Worm (Caenorhabditis elegans) whole organism, young adult: Measurements from ENCODE around the gene clc-20.

Source experiments
- B0336.3 ChIP-seq: fragments of 200-800 bp; sonication (Bioruptor generic); IDR thresholded peaks from 2 replicates; pipeline ENCODE4 v1.3.6; 2022; ENCODE audit warnings: missing genetic modification characterization, missing compliant biosample characterization
- F10E7.11 ChIP-seq: sonication (generic microtip); optimal IDR thresholded peaks from 2 replicates; lab custom pipeline; 2017; ENCODE audit warnings: mild to moderate bottlenecking, missing genetic modification characterization, moderate library complexity, missing compliant biosample characterization
- F22D6.2 ChIP-seq: sonication (generic microtip); optimal IDR thresholded peaks from 2 replicates; lab custom pipeline; 2016; ENCODE audit warnings: mild to moderate bottlenecking, missing genetic modification characterization, missing compliant biosample characterization
- F23B12.7 ChIP-seq: sonication (generic microtip); optimal IDR thresholded peaks from 2 replicates; lab custom pipeline; 2017; ENCODE audit warnings: missing genetic modification characterization, mild to moderate bottlenecking, missing compliant biosample characterization, antibody characterized with exemption, moderate library complexity; ENCODE audit not compliant: insufficient read depth
- F33H1.4 ChIP-seq: fragments of 200-800 bp; sonication (Bioruptor generic); IDR thresholded peaks from 2 replicates; pipeline ENCODE4 v1.3.6; 2022; ENCODE audit warnings: missing genetic modification reagents, missing genetic modification characterization, missing compliant biosample characterization
- F39B2.1 ChIP-seq: fragments of 200-800 bp; sonication (Bioruptor generic); IDR thresholded peaks from 2 replicates; pipeline ENCODE4 v1.3.6; 2022; ENCODE audit warnings: missing genetic modification reagents, missing genetic modification characterization, missing compliant biosample characterization
- F57C9.4 ChIP-seq: sonication (generic microtip); optimal IDR thresholded peaks from 2 replicates; lab custom pipeline; 2017; ENCODE audit warnings: mild to moderate bottlenecking, missing genetic modification characterization, missing compliant biosample characterization
- T07F8.4 ChIP-seq: sonication (generic microtip); optimal IDR thresholded peaks from 2 replicates; lab custom pipeline; 2016; ENCODE audit warnings: mild to moderate bottlenecking, missing genetic modification characterization, moderate library complexity, missing compliant biosample characterization
- Y56A3A.18 ChIP-seq: fragments of 200-800 bp; sonication (Bioruptor generic); IDR thresholded peaks from 2 replicates; pipeline ENCODE4 v1.3.6; 2022; ENCODE audit warnings: missing genetic modification reagents, missing genetic modification characterization, missing compliant biosample characterization
- Y67H2A.10 ChIP-seq: fragments of 200-800 bp; sonication (Bioruptor generic); conservative IDR thresholded peaks from 2 replicates; pipeline ENCODE4 v1.3.6; 2022; ENCODE audit warnings: missing genetic modification reagents, missing genetic modification characterization, missing compliant biosample characterization
- akir-1 ChIP-seq: fragments of 200-800 bp; sonication (Bioruptor generic); optimal IDR thresholded peaks from 2 replicates; lab custom pipeline; 2018; ENCODE audit warnings: mild to moderate bottlenecking, missing genetic modification characterization, moderate library complexity, missing compliant biosample characterization
- ama-1 ChIP-seq, 3 experiments: fragments of 150-350 bp in 1 of 3; sonication (generic microtip) in 2 of 3; optimal IDR thresholded peaks; 2 replicates each; lab custom pipeline; 2014 to 2018; ENCODE audit warnings: missing biosample characterization in 2 of 3, missing genetic modification characterization in 2 of 3, missing genetic modification reagents in 2 of 3
- aptf-3 ChIP-seq: fragments of 200-800 bp; sonication (Bioruptor generic); IDR thresholded peaks from 2 replicates; pipeline ENCODE4 v1.3.6; 2022; ENCODE audit warnings: missing genetic modification characterization, missing compliant biosample characterization
- dox-1 ChIP-seq: fragments of 200-800 bp; sonication (Bioruptor generic); IDR thresholded peaks from 2 replicates; pipeline ENCODE4 v1.3.6; 2022; ENCODE audit warnings: missing genetic modification reagents, missing genetic modification characterization, missing compliant biosample characterization
- dpff-1 ChIP-seq: sonication (generic microtip); optimal IDR thresholded peaks from 2 replicates; lab custom pipeline; 2017; ENCODE audit warnings: mild to moderate bottlenecking, missing genetic modification characterization, missing compliant biosample characterization
- efl-1 ChIP-seq: fragments of 150-350 bp; optimal IDR thresholded peaks from 2 replicates; lab custom pipeline; 2014; ENCODE audit warnings: missing biosample characterization, missing genetic modification reagents, missing genetic modification characterization
- egl-44 ChIP-seq: fragments of 200-800 bp; sonication (Bioruptor generic); IDR thresholded peaks from 2 replicates; pipeline ENCODE4 v1.3.6; 2022; ENCODE audit warnings: missing genetic modification reagents, missing genetic modification characterization, missing compliant biosample characterization
- ekl-4 ChIP-seq: fragments of 200-800 bp; sonication (Bioruptor generic); IDR thresholded peaks from 2 replicates; pipeline ENCODE4 v1.3.6; 2022; ENCODE audit warnings: missing genetic modification reagents, missing genetic modification characterization, missing compliant biosample characterization
- gei-17 ChIP-seq: fragments of 200-800 bp; sonication (Bioruptor generic); optimal IDR thresholded peaks from 2 replicates; lab custom pipeline; 2018; ENCODE audit warnings: mild to moderate bottlenecking, missing genetic modification characterization, missing compliant biosample characterization
- him-1 ChIP-seq: sonication (generic microtip); optimal IDR thresholded peaks from 2 replicates; lab custom pipeline; 2016; ENCODE audit warnings: missing genotype, missing genetic modification reagents, missing genetic modification characterization, missing compliant biosample characterization
- hmg-1.2 ChIP-seq: fragments of 200-800 bp; sonication (Bioruptor generic); IDR thresholded peaks from 2 replicates; pipeline ENCODE4 v1.3.6; 2022; ENCODE audit warnings: missing genetic modification reagents, missing genetic modification characterization, missing compliant biosample characterization
- hmg-20 ChIP-seq: fragments of 200-800 bp; sonication (Bioruptor generic); IDR thresholded peaks from 2 replicates; pipeline ENCODE4 v1.3.6; 2022; ENCODE audit warnings: missing genetic modification reagents, missing genetic modification characterization, missing compliant biosample characterization
- hrde-1 ChIP-seq: sonication (generic microtip); optimal IDR thresholded peaks from 2 replicates; lab custom pipeline; 2016; ENCODE audit warnings: missing genetic modification characterization, mild to moderate bottlenecking, missing compliant biosample characterization, moderate library complexity, missing genotype, missing genetic modification reagents, borderline replicate concordance
- lag-1 ChIP-seq: fragments of 200-800 bp; sonication (Bioruptor generic); IDR thresholded peaks from 2 replicates; pipeline ENCODE4 v1.3.6; 2022; ENCODE audit warnings: missing genetic modification reagents, missing genetic modification characterization, missing compliant biosample characterization
- let-526 ChIP-seq: fragments of 200-800 bp; sonication (Bioruptor generic); IDR thresholded peaks from 2 replicates; pipeline ENCODE4 v1.3.6; 2022; ENCODE audit warnings: missing genetic modification reagents, missing genetic modification characterization, missing compliant biosample characterization
- lin-26 ChIP-seq: fragments of 200-800 bp; sonication (Bioruptor generic); IDR thresholded peaks from 2 replicates; pipeline ENCODE4 v1.3.6; 2022; ENCODE audit warnings: missing genetic modification reagents, missing genetic modification characterization, missing compliant biosample characterization
- lin-40 ChIP-seq: sonication (generic microtip); optimal IDR thresholded peaks from 2 replicates; lab custom pipeline; 2016; ENCODE audit warnings: missing genetic modification characterization, mild to moderate bottlenecking, missing compliant biosample characterization, missing genotype, missing genetic modification reagents
- lir-1 ChIP-seq: fragments of 200-800 bp; sonication (Bioruptor generic); conservative IDR thresholded peaks from 2 replicates; pipeline ENCODE4 v1.3.6; 2022; ENCODE audit warnings: missing genetic modification reagents, missing genetic modification characterization, missing compliant biosample characterization
- madf-6 ChIP-seq: fragments of 200-800 bp; sonication (Bioruptor generic); IDR thresholded peaks from 2 replicates; pipeline ENCODE4 v1.3.6; 2022; ENCODE audit warnings: missing genetic modification reagents, missing genetic modification characterization, missing compliant biosample characterization
- madf-8 ChIP-seq: fragments of 200-800 bp; sonication (Bioruptor generic); conservative IDR thresholded peaks from 2 replicates; pipeline ENCODE4 v1.3.6; 2022; ENCODE audit warnings: missing genetic modification reagents, missing genetic modification characterization, missing compliant biosample characterization
- mel-28 ChIP-seq: sonication (generic microtip); optimal IDR thresholded peaks from 2 replicates; lab custom pipeline; 2016; ENCODE audit warnings: borderline replicate concordance, mild to moderate bottlenecking, missing genetic modification characterization, missing compliant biosample characterization
- mxl-1 ChIP-seq: sonication (generic microtip); optimal IDR thresholded peaks from 2 replicates; lab custom pipeline; 2016; ENCODE audit warnings: missing genetic modification characterization, missing compliant biosample characterization
- nfya-2 ChIP-seq: fragments of 200-800 bp; sonication (Bioruptor generic); IDR thresholded peaks from 2 replicates; pipeline ENCODE4 v1.3.6; 2022; ENCODE audit warnings: missing genetic modification reagents, missing genetic modification characterization, missing compliant biosample characterization
- nfyb-1 ChIP-seq: fragments of 200-800 bp; sonication (Bioruptor generic); IDR thresholded peaks from 2 replicates; pipeline ENCODE4 v1.3.6; 2022; ENCODE audit warnings: missing genetic modification reagents, missing genetic modification characterization, missing compliant biosample characterization
- nhr-120 ChIP-seq: fragments of 200-800 bp; sonication (Bioruptor generic); IDR thresholded peaks from 2 replicates; pipeline ENCODE4 v1.3.6; 2022; ENCODE audit warnings: missing genetic modification characterization, missing compliant biosample characterization
- nhr-80 ChIP-seq: sonication (generic microtip); optimal IDR thresholded peaks from 2 replicates; lab custom pipeline; 2016; ENCODE audit warnings: missing genetic modification characterization, missing compliant biosample characterization
- nhr-90 ChIP-seq: sonication (generic microtip); optimal IDR thresholded peaks from 2 replicates; lab custom pipeline; 2016; ENCODE audit warnings: missing genotype, mild to moderate bottlenecking, missing genetic modification characterization, missing compliant biosample characterization
- rcor-1 ChIP-seq: fragments of 200-800 bp; sonication (Bioruptor generic); IDR thresholded peaks from 2 replicates; pipeline ENCODE4 v1.3.6; 2022; ENCODE audit warnings: missing genetic modification reagents, missing genetic modification characterization, missing compliant biosample characterization
- snpc-1.1 ChIP-seq: sonication (generic microtip); optimal IDR thresholded peaks from 2 replicates; lab custom pipeline; 2017; ENCODE audit warnings: missing genetic modification characterization, mild to moderate bottlenecking, missing compliant biosample characterization, antibody characterized with exemption, moderate library complexity, missing genotype, missing genetic modification reagents; ENCODE audit not compliant: insufficient read depth
- snpc-4 ChIP-seq, 5 experiments: fragments of 150-350 bp in 1 of 5; sonication (generic microtip) in 4 of 5; optimal IDR thresholded peaks; 2 replicates each; lab custom pipeline; 2014 to 2018; ENCODE audit warnings: missing genetic modification characterization in 5 of 5, missing biosample characterization in 3 of 5, antibody characterized with exemption in 2 of 5, mild to moderate bottlenecking in 2 of 5, missing compliant biosample characterization in 2 of 5, missing genotype in 2 of 5, moderate library complexity in 2 of 5, missing genetic modification reagents in 1 of 5
- somi-1 ChIP-seq: fragments of 200-800 bp; sonication (Bioruptor generic); optimal IDR thresholded peaks from 2 replicates; lab custom pipeline; 2018; ENCODE audit warnings: mild to moderate bottlenecking, missing genetic modification characterization, missing compliant biosample characterization
- unc-130 ChIP-seq: sonication (generic microtip); optimal IDR thresholded peaks from 2 replicates; lab custom pipeline; 2016; ENCODE audit warnings: missing genetic modification reagents, missing genetic modification characterization, missing compliant biosample characterization
- unc-62 ChIP-seq: fragments of 150-350 bp; optimal IDR thresholded peaks from 2 replicates; lab custom pipeline; 2014; ENCODE audit warnings: missing biosample characterization, missing genetic modification reagents, missing genetic modification characterization
- xnd-1 ChIP-seq: sonication (generic microtip); optimal IDR thresholded peaks from 2 replicates; lab custom pipeline; 2016; ENCODE audit warnings: missing genotype, missing genetic modification reagents, missing genetic modification characterization, missing compliant biosample characterization
- ztf-3 ChIP-seq: fragments of 200-800 bp; sonication (Bioruptor generic); optimal IDR thresholded peaks from 2 replicates; lab custom pipeline; 2018; ENCODE audit warnings: mild to moderate bottlenecking, missing genetic modification characterization, missing compliant biosample characterization

The clc-20 gene

DNA sequence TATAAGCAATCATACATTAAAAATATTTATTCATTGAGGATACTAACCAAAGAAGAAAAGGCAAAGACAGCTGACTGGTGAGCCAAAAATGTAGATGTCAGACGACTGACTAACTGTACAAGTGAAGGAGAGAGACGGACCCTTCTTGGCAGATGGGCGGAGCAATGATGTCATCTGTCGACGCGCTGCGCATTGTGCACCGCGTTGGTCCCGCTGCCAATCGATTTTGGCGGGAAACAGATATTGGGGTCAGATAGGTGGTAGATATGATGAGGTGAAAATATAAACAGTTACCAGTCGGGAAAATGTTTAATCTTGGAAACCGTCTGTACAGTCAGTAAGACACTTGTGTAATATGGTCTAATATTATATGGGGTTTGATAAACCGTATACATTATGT, 2.5 kb upstream of the clc-20 start, which contains the start of gene T24C4.2:
Gene T24C4.2, minus strand, starts transcription at position 101 of the 400 bp plus-strand sequence.
- TF ChIP-seq him-1 (tag; lab: Kevin White, UChicago), result no peak
- no peak for TF ChIP-seq rcor-1 (GFP tag; lab: Robert Waterston, UW)
- TF ChIP-seq F22D6.2 (tag; lab: Kevin White, UChicago), result no peak
- TF ChIP-seq F57C9.4, result no peak
- TF ChIP-seq lin-40 (tag; lab: Kevin White, UChicago), result no peak
- no peak for TF ChIP-seq dox-1
- no peak for TF ChIP-seq egl-44 (GFP tag; lab: Robert Waterston, UW)
- no peak for TF ChIP-seq snpc-1.1
- TF ChIP-seq nhr-90 (tag; lab: Kevin White, UChicago), result no peak
- TF ChIP-seq gei-17, result no peak
- TF ChIP-seq dpff-1 (tag; lab: Kevin White, UChicago), result no peak
- TF ChIP-seq madf-8 (GFP tag; lab: Robert Waterston, UW), result no peak
- no peak for TF ChIP-seq nfya-2
- no peak for TF ChIP-seq efl-1 (GFP tag; lab: Kevin White, UChicago)
- no peak for TF ChIP-seq lag-1 (GFP tag; lab: Robert Waterston, UW)
- no peak for TF ChIP-seq ekl-4

DNA sequence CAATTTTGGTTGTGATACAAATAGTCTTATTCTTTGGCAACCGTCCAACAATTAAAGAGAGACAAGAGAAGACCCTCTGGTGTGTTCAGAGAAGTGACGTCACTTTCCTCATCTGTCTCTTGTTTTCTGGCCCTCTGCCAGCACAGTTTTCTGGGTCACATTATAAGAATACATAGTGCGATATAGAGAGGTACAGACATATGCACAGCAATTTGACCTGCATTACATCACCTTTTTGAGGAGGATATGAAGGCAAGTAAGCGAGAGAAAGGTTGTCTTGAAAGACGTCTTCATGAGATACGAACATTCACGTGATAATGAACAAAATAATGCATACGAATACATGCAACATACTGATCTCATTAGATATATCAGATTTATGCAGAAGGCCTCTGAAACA, 1.8 kb upstream of the clc-20 start:
- no peak for TF ChIP-seq hmg-1.2 (GFP tag; lab: Robert Waterston, UW)
- no peak for TF ChIP-seq F10E7.11 (tag; lab: Kevin White, UChicago)
- no peak for TF ChIP-seq nfya-2
- no peak for TF ChIP-seq Y56A3A.18 (GFP tag; lab: Robert Waterston, UW)
- TF ChIP-seq let-526 (GFP tag; lab: Robert Waterston, UW), result no peak
- no peak for TF ChIP-seq nfyb-1 (GFP tag; lab: Robert Waterston, UW)
- no peak for TF ChIP-seq xnd-1 (tag; lab: Kevin White, UChicago)
- no peak for TF ChIP-seq lag-1 (GFP tag; lab: Robert Waterston, UW)
- no peak for TF ChIP-seq madf-8 (GFP tag; lab: Robert Waterston, UW)
- TF ChIP-seq T07F8.4 (tag; lab: Kevin White, UChicago), result no peak
- no peak for TF ChIP-seq snpc-1.1
- no peak for TF ChIP-seq F57C9.4
- no peak for TF ChIP-seq akir-1
- TF ChIP-seq B0336.3, result no peak
- no peak for TF ChIP-seq lir-1
- no peak for TF ChIP-seq nhr-120 (GFP tag; lab: Robert Waterston, UW)
- TF ChIP-seq ztf-3 (GFP tag; lab: Kevin White, UChicago), result no peak
- TF ChIP-seq egl-44 (GFP tag; lab: Robert Waterston, UW), result no peak
- TF ChIP-seq ama-1 (optimal IDR thresholded peaks at IDR 0.05; lab: Kevin White, UChicago), result no peak
- no peak for TF ChIP-seq ama-1 (GFP tag; optimal IDR thresholded peaks at IDR 0.05; lab: Kevin White, UChicago)

DNA sequence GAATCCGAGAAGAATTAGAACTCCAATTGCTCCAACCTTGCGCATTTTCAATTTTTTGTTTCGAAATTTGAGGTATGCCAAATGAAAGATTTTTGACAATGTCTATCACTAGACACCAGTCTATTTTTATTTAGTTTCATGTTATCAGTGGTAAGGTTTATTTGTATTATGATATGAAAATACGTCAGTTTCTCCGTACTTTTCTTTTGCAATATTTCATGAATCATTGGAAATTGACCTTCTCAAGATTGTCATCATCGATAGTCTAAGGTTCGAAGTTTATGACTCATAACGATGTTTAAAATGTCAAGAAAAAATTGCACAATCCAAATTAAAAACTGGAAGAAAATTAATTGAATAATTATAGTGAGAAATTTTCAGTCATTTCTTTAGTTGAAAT, 1.0 kb downstream of the clc-20 start, which contains the start of gene clc-19:
Gene clc-19, minus strand, starts transcription at position 135 of the 400 bp plus-strand sequence.
- no peak for TF ChIP-seq mel-28
- peak; percentile 33 for TF ChIP-seq nhr-80
- TF ChIP-seq unc-62 (GFP tag; lab: Kevin White, UChicago), result peak; percentile 26
- no peak for TF ChIP-seq let-526 (GFP tag; lab: Robert Waterston, UW)
- no peak for TF ChIP-seq somi-1
- no peak for TF ChIP-seq unc-130
- TF ChIP-seq Y67H2A.10, result no peak
- no peak for TF ChIP-seq lin-26
- TF ChIP-seq mxl-1 (tag; lab: Kevin White, UChicago), result no peak
- TF ChIP-seq snpc-4 (GFP tag; optimal IDR thresholded peaks at IDR 0.05; lab: Kevin White, UChicago), result no peak
- TF ChIP-seq snpc-4 (tag; optimal IDR thresholded peaks at IDR 0.05; lab: Kevin White, UChicago), result no peak
- TF ChIP-seq F33H1.4, result no peak
- TF ChIP-seq hmg-20 (GFP tag; lab: Robert Waterston, UW), result no peak
- no peak for TF ChIP-seq aptf-3
- TF ChIP-seq F23B12.7 (tag; lab: Kevin White, UChicago), result no peak
- no peak for TF ChIP-seq madf-6
- TF ChIP-seq hrde-1 (tag; lab: Kevin White, UChicago), result no peak
- TF ChIP-seq ama-1 (optimal IDR thresholded peaks at IDR 0.05; lab: Kevin White, UChicago), result no peak
- no peak for TF ChIP-seq ama-1 (GFP tag; optimal IDR thresholded peaks at IDR 0.05; lab: Kevin White, UChicago)
- TF ChIP-seq F39B2.1 (GFP tag; lab: Robert Waterston, UW), result no peak
- TF ChIP-seq, all 124 proteins: peak for 2
